Fruit fly (Drosophila melanogaster) whole organism, embryonic: ENCODE data around the gene Arl6IP1.

Experiments used
- Atf6 ChIP-seq: fragments of 200-800 bp; sonication (Bioruptor generic); IDR thresholded peaks from 2 replicates; pipeline ENCODE4 v1.3.6; 2022; ENCODE audit warnings: missing biosample characterization, missing genetic modification characterization
- Bgb ChIP-seq: fragments of 200-800 bp; sonication (Bioruptor generic); IDR thresholded peaks from 2 replicates; pipeline ENCODE4 v1.3.6; 2022; ENCODE audit warnings: missing biosample characterization, missing genetic modification characterization; ENCODE audit not compliant: partially characterized antibody
- Blimp-1 ChIP-seq: fragments of 200-800 bp; sonication (Bioruptor generic); optimal IDR thresholded peaks from 3 replicates; lab custom pipeline; 2018; ENCODE audit warnings: missing biosample characterization, missing genetic modification characterization, mild to moderate bottlenecking, moderate library complexity, missing genetic modification reagents
- CG10543 ChIP-seq: fragments of 200-800 bp; sonication (Bioruptor generic); optimal IDR thresholded peaks from 3 replicates; lab custom pipeline; 2017; ENCODE audit warnings: missing biosample characterization, mild to moderate bottlenecking, missing genetic modification characterization, moderate library complexity
- CG11247 ChIP-seq: fragments of 200-800 bp; sonication (Bioruptor generic); IDR thresholded peaks from 2 replicates; pipeline ENCODE4 v1.3.6; 2022; ENCODE audit warnings: missing biosample characterization, missing genetic modification characterization
- CG13296 ChIP-seq: fragments of 200-800 bp; sonication (Bioruptor generic); optimal IDR thresholded peaks from 3 replicates; lab custom pipeline; 2018; ENCODE audit warnings: missing biosample characterization, mild to moderate bottlenecking, missing genetic modification characterization
- CG16813 ChIP-seq: fragments of 200-800 bp; sonication (Bioruptor generic); IDR thresholded peaks from 3 replicates; pipeline ENCODE4 v1.3.6; 2022; ENCODE audit warnings: missing biosample characterization, missing genetic modification characterization; ENCODE audit not compliant: partially characterized antibody
- CG17359 ChIP-seq: fragments of 200-800 bp; sonication (Bioruptor generic); optimal IDR thresholded peaks from 3 replicates; lab custom pipeline; 2018; ENCODE audit warnings: missing biosample characterization, mild to moderate bottlenecking, missing genetic modification characterization, moderate library complexity
- CG18599 ChIP-seq: fragments of 200-800 bp; sonication (Bioruptor generic); optimal IDR thresholded peaks from 3 replicates; lab custom pipeline; 2017; ENCODE audit warnings: missing biosample characterization, missing genetic modification characterization, mild to moderate bottlenecking, moderate library complexity, missing genetic modification reagents
- CG34224 ChIP-seq: fragments of 200-800 bp; sonication (Bioruptor generic); IDR thresholded peaks from 3 replicates; pipeline ENCODE4 v1.3.6; 2022; ENCODE audit warnings: missing biosample characterization, missing genetic modification characterization; ENCODE audit not compliant: partially characterized antibody
- CG4360 ChIP-seq: fragments of 200-800 bp; sonication (Bioruptor generic); IDR thresholded peaks from 2 replicates; pipeline ENCODE4 v1.3.6; 2022; ENCODE audit warnings: missing biosample characterization, missing genetic modification characterization
- CG4424 ChIP-seq: fragments of 200-800 bp; sonication (Bioruptor generic); optimal IDR thresholded peaks from 3 replicates; lab custom pipeline; 2016; ENCODE audit warnings: missing biosample characterization, missing genetic modification characterization
- CG9797 ChIP-seq: fragments of 200-800 bp; sonication (Bioruptor generic); optimal IDR thresholded peaks from 3 replicates; lab custom pipeline; 2018; ENCODE audit warnings: missing biosample characterization, mild to moderate bottlenecking, missing genetic modification characterization
- Doc3 ChIP-seq: fragments of 200-800 bp; sonication (Bioruptor generic); IDR thresholded peaks from 3 replicates; pipeline ENCODE4 v1.3.6; 2022; ENCODE audit warnings: missing biosample characterization, missing genetic modification characterization; ENCODE audit not compliant: partially characterized antibody
- Drgx ChIP-seq: fragments of 200-800 bp; sonication (Bioruptor generic); IDR thresholded peaks from 2 replicates; pipeline ENCODE4 v1.3.6; 2022; ENCODE audit warnings: missing biosample characterization, missing genetic modification characterization
- Hand ChIP-seq: fragments of 200-800 bp; sonication (Bioruptor generic); optimal IDR thresholded peaks from 2 replicates; lab custom pipeline; 2017; ENCODE audit warnings: mild to moderate bottlenecking, missing biosample characterization, missing genetic modification reagents, missing genetic modification characterization
- Jarid2 ChIP-seq: fragments of 200-800 bp; sonication (Bioruptor generic); optimal IDR thresholded peaks from 3 replicates; lab custom pipeline; 2017; ENCODE audit warnings: mild to moderate bottlenecking, missing biosample characterization, missing genetic modification reagents, missing genetic modification characterization
- Med ChIP-seq: fragments of 200-800 bp; sonication (Bioruptor generic); peaks from one replicate; lab custom pipeline; 2016; ENCODE audit warnings: missing biosample characterization, missing genetic modification characterization, mild to moderate bottlenecking, inconsistent platforms, moderate library complexity
- Mrtf ChIP-seq: fragments of 200-800 bp; sonication (Bioruptor generic); IDR thresholded peaks from 3 replicates; pipeline ENCODE4 v1.3.6; 2022; ENCODE audit warnings: missing biosample characterization, missing genetic modification characterization
- NFAT ChIP-seq: fragments of 200-800 bp; sonication (Bioruptor generic); IDR thresholded peaks from 2 replicates; pipeline ENCODE4 v1.3.6; 2022; ENCODE audit warnings: missing biosample characterization, missing genetic modification characterization
- Nf-YB ChIP-seq: fragments of 200-800 bp; sonication (Bioruptor generic); optimal IDR thresholded peaks from 3 replicates; lab custom pipeline; 2019; ENCODE audit warnings: missing biosample characterization, mild to moderate bottlenecking, missing genetic modification characterization, moderate library complexity
- Ptx1 ChIP-seq: fragments of 200-800 bp; sonication (Bioruptor generic); IDR thresholded peaks from 2 replicates; pipeline ENCODE4 v1.3.6; 2022; ENCODE audit warnings: missing biosample characterization, missing genetic modification characterization
- YL-1 ChIP-seq: fragments of 200-800 bp; sonication (Bioruptor generic); optimal IDR thresholded peaks from 3 replicates; lab custom pipeline; 2017; ENCODE audit warnings: missing biosample characterization, mild to moderate bottlenecking, missing genetic modification characterization
- abd-A ChIP-seq: fragments of 200-800 bp; sonication (Bioruptor generic); optimal IDR thresholded peaks from 3 replicates; lab custom pipeline; 2019; ENCODE audit warnings: missing biosample characterization, mild to moderate bottlenecking, missing genetic modification characterization, moderate library complexity
- bigmax ChIP-seq: fragments of 200-800 bp; sonication (Bioruptor generic); optimal IDR thresholded peaks from 2 replicates; lab custom pipeline; 2018; ENCODE audit warnings: missing biosample characterization, mild to moderate bottlenecking, missing genetic modification characterization
- cas ChIP-seq: fragments of 200-800 bp; sonication (Bioruptor generic); IDR thresholded peaks from 2 replicates; pipeline ENCODE4 v1.3.6; 2022; ENCODE audit warnings: missing biosample characterization, missing genetic modification characterization
- caup ChIP-seq: fragments of 200-800 bp; sonication (Bioruptor generic); optimal IDR thresholded peaks from 3 replicates; lab custom pipeline; 2017; ENCODE audit warnings: missing biosample characterization, mild to moderate bottlenecking, missing genetic modification characterization, moderate library complexity; ENCODE audit not compliant: severe bottlenecking
- cg ChIP-seq: fragments of 200-800 bp; sonication (Bioruptor generic); optimal IDR thresholded peaks from 3 replicates; lab custom pipeline; 2019; ENCODE audit warnings: missing biosample characterization, mild to moderate bottlenecking, missing genetic modification characterization, moderate library complexity
- ci ChIP-seq: fragments of 200-800 bp; sonication (Bioruptor generic); IDR thresholded peaks from 3 replicates; pipeline ENCODE4 v1.3.6; 2022; ENCODE audit warnings: missing biosample characterization, missing genetic modification characterization
- crc ChIP-seq: fragments of 200-800 bp; sonication (Bioruptor generic); optimal IDR thresholded peaks from 2 replicates; lab custom pipeline; 2016; ENCODE audit warnings: missing biosample characterization, missing genetic modification characterization
- eyg ChIP-seq: fragments of 200-800 bp; sonication (Bioruptor generic); optimal IDR thresholded peaks from 3 replicates; lab custom pipeline; 2016; ENCODE audit warnings: missing biosample characterization, missing genetic modification characterization
- gcm ChIP-seq: fragments of 200-800 bp; sonication (Bioruptor generic); optimal IDR thresholded peaks from 2 replicates; lab custom pipeline; 2019; ENCODE audit warnings: missing biosample characterization, mild to moderate bottlenecking, missing genetic modification characterization, moderate library complexity
- grn ChIP-seq: fragments of 200-800 bp; sonication (Bioruptor generic); optimal IDR thresholded peaks from 3 replicates; lab custom pipeline; 2017; ENCODE audit warnings: missing biosample characterization, missing genetic modification characterization
- hth ChIP-seq: fragments of >200 bp; optimal IDR thresholded peaks from 2 replicates; lab custom pipeline; 2017; ENCODE audit warnings: inconsistent platforms
- inv ChIP-seq: fragments of 200-800 bp; sonication (Bioruptor generic); IDR thresholded peaks from 2 replicates; pipeline ENCODE4 v1.3.6; 2022; ENCODE audit warnings: missing biosample characterization, missing genetic modification characterization; ENCODE audit not compliant: partially characterized antibody
- kni ChIP-seq: fragments of 200-800 bp; sonication (Bioruptor generic); optimal IDR thresholded peaks from 3 replicates; lab custom pipeline; 2017; ENCODE audit warnings: mild to moderate bottlenecking, missing biosample characterization, missing genetic modification reagents, missing genetic modification characterization
- nom ChIP-seq: fragments of 200-800 bp; sonication (Bioruptor generic); optimal IDR thresholded peaks from 2 replicates; lab custom pipeline; 2017; ENCODE audit warnings: missing biosample characterization, missing genetic modification characterization, mild to moderate bottlenecking, moderate library complexity, missing genetic modification reagents
- pnt ChIP-seq: fragments of 200-800 bp; sonication (Bioruptor generic); optimal IDR thresholded peaks from 3 replicates; lab custom pipeline; 2016; ENCODE audit warnings: missing biosample characterization, missing genetic modification characterization
- row ChIP-seq: fragments of 200-800 bp; sonication (Bioruptor generic); IDR thresholded peaks from 3 replicates; pipeline ENCODE4 v1.3.6; 2022; ENCODE audit warnings: missing biosample characterization, missing genetic modification characterization
- schlank ChIP-seq: fragments of 200-800 bp; sonication (Bioruptor generic); optimal IDR thresholded peaks from 2 replicates; lab custom pipeline; 2018; ENCODE audit warnings: missing biosample characterization, mild to moderate bottlenecking, missing genetic modification characterization
- sim ChIP-seq: fragments of 200-800 bp; sonication (Bioruptor generic); IDR thresholded peaks from 2 replicates; pipeline ENCODE4 v1.3.6; 2022; ENCODE audit warnings: missing biosample characterization, missing genetic modification characterization
- sob ChIP-seq: fragments of 200-800 bp; sonication (Bioruptor generic); IDR thresholded peaks from 2 replicates; pipeline ENCODE4 v1.3.6; 2022; ENCODE audit warnings: missing biosample characterization, missing genetic modification characterization
- tna ChIP-seq: fragments of 200-800 bp; sonication (Bioruptor generic); IDR thresholded peaks from 2 replicates; pipeline ENCODE4 v1.3.6; 2022; ENCODE audit warnings: missing biosample characterization, missing genetic modification characterization; ENCODE audit not compliant: partially characterized antibody
- toy ChIP-seq: fragments of 200-800 bp; sonication (Bioruptor generic); IDR thresholded peaks from 2 replicates; pipeline ENCODE4 v1.3.6; 2022; ENCODE audit warnings: missing biosample characterization, missing genetic modification characterization
- trem ChIP-seq: fragments of 200-800 bp; optimal IDR thresholded peaks from 3 replicates; lab custom pipeline; 2019; ENCODE audit warnings: missing biosample characterization, mild to moderate bottlenecking, missing genetic modification characterization, moderate library complexity
- twi ChIP-seq: fragments of 200-800 bp; optimal IDR thresholded peaks from 2 replicates; lab custom pipeline; 2019; ENCODE audit warnings: missing biosample characterization, mild to moderate bottlenecking, missing genetic modification characterization, moderate library complexity
- zf30C ChIP-seq: fragments of 200-800 bp; sonication (Bioruptor generic); optimal IDR thresholded peaks from 3 replicates; lab custom pipeline; 2018; ENCODE audit warnings: missing biosample characterization, mild to moderate bottlenecking, missing genetic modification characterization

Arl6IP1 gene

dm6 chr3R:16624750-16625549, 18.5 kb upstream of the Arl6IP1 start, which contains the start of gene Fas1 (continued):
- TF ChIP-seq nom (GFP tag; lab: Kevin White, UChicago): peak; percentile 20
- TF ChIP-seq inv (GFP tag; lab: Robert Waterston, UW): 0 out of 2 replicates have a peak, but pooled peaks have one; percentile 34
- peak; percentile 15 for TF ChIP-seq CG4424 (GFP tag; lab: Kevin White, UChicago)
- peak; percentile 16 for TF ChIP-seq CG13296 (GFP tag; lab: Kevin White, UChicago)
- peak; percentile 71 for TF ChIP-seq Bgb
- peak; percentile 62 for TF ChIP-seq Doc3
- no peak for TF ChIP-seq eyg (GFP tag; lab: Kevin White, UChicago)
- TF ChIP-seq hth (lab: Kevin White, UChicago): no peak
- TF ChIP-seq sim (GFP tag; lab: Robert Waterston, UW): no peak
- TF ChIP-seq caup (GFP tag; lab: Kevin White, UChicago): no peak
- peak; percentile 72 for TF ChIP-seq YL-1 (GFP tag; lab: Kevin White, UChicago)
- peak; percentile 34 for TF ChIP-seq CG9797
- TF ChIP-seq gcm (GFP tag; lab: Kevin White, UChicago): no peak
- peak; percentile 78 for TF ChIP-seq Med
- TF ChIP-seq kni (GFP tag; lab: Kevin White, UChicago): peak; percentile 85
- TF ChIP-seq CG10543 (GFP tag; lab: Kevin White, UChicago): peak; percentile 26
- no peak for TF ChIP-seq Blimp-1
- peak; percentile 0 for TF ChIP-seq CG18599 (GFP tag; lab: Kevin White, UChicago)
- peak; percentile 5 for TF ChIP-seq CG17359

DNA sequence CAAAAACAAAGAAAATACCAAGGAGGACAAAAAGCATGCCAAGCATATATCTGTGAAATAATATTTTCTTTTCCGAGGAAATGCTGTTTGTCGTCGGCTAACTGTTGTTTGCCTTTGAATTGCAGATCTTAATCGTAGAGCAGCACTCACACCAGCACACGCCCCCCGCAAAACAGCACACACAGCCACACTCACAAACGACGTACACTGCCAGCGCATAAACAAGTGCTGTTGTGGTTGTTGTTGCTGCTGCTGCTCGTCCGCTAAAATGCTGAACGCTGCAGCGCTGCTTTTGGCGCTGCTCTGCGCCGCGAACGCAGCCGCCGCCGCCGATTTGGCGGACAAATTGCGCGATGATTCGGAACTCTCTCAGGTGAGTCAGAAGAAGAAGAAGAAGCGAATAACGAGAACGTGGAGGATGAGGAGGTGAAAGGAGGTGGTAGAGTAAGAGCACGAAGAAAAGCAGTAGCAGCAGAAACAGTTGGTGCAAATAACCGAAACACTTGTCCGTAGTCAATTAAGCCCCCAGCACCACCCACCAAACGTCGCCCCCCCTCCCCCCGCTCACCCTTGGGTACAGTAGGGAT, 17.5 kb upstream of the Arl6IP1 start:
- TF ChIP-seq trem (tag; lab: Kevin White, UChicago) (no peak), Mrtf (GFP tag; lab: Robert Waterston, UW) (no peak), ci (GFP tag; lab: Robert Waterston, UW) (0 out of 3 replicates have a peak, but pooled peaks have one; percentile 27), CG34224 (0 out of 3 replicates have a peak, but pooled peaks have one; percentile 24), nom (GFP tag; lab: Kevin White, UChicago) (no peak), Hand (GFP tag; lab: Kevin White, UChicago) (no peak), cg (GFP tag; lab: Kevin White, UChicago) (peak; percentile 57), zf30C (no peak), schlank (tag; lab: Kevin White, UChicago) (no peak), crc (no peak), CG16813 (GFP tag; lab: Robert Waterston, UW) (0 out of 3 replicates have a peak, but pooled peaks have one; percentile 16), grn (GFP tag; lab: Kevin White, UChicago) (peak; percentile 32), abd-A (no peak), bigmax (GFP tag; lab: Kevin White, UChicago) (no peak), Med (peak; percentile 72), cas (GFP tag; lab: Robert Waterston, UW) (no peak), Drgx (GFP tag; lab: Robert Waterston, UW) (no peak), Atf6 (no peak), Jarid2 (no peak), sob (GFP tag; lab: Robert Waterston, UW) (0 out of 2 replicates have a peak, but pooled peaks have one; percentile 5), Nf-YB (GFP tag; lab: Kevin White, UChicago) (no peak), tna (no peak), toy (GFP tag; lab: Robert Waterston, UW) (no peak), pnt (no peak), Ptx1 (no peak), CG11247 (no peak), twi (tag; lab: Kevin White, UChicago) (no peak), CG4360 (peak; percentile 82), row (peak; percentile 6; the same call in 1 of the 3 replicates), NFAT (GFP tag; lab: Robert Waterston, UW) (no peak)
